Fruit fly (Drosophila melanogaster): ENCODE data around the gene CG44532.

dm6 chrX:9139138-9139537 lies 22.8 kb upstream of the CG44532 start:
- no peak for TF ChIP-seq CG33017 (tag; optimal IDR thresholded peaks at IDR 0.05)
- TF ChIP-seq kay (GFP tag; ENCODE audit: borderline replicate concordance), result no peak
- TF ChIP-seq bab1 (GFP tag; optimal IDR thresholded peaks at IDR 0.05), result no peak
- no peak for TF ChIP-seq CG7101 (tag; optimal IDR thresholded peaks at IDR 0.05)
- no peak for TF ChIP-seq ovo (GFP tag; optimal IDR thresholded peaks at IDR 0.05)
- TF ChIP-seq Clk (GFP tag; optimal IDR thresholded peaks at IDR 0.05), result no peak
- TF ChIP-seq CG14711 (tag; optimal IDR thresholded peaks at IDR 0.05), result no peak
- TF ChIP-seq CG1620 (GFP tag; optimal IDR thresholded peaks at IDR 0.05), result no peak
- peak; percentile 19 for TF ChIP-seq cic (GFP tag; optimal IDR thresholded peaks at IDR 0.05)
- no peak for TF ChIP-seq CG11617 (GFP tag; optimal IDR thresholded peaks at IDR 0.05)

All from whole organism, adult.